Worm (Caenorhabditis elegans) whole organism, young adult: ENCODE data around the gene clec-122.

Source experiments
- B0336.3 ChIP-seq: fragments of 200-800 bp; sonication (Bioruptor generic); IDR thresholded peaks from 2 replicates; pipeline ENCODE4 v1.3.6; 2022; ENCODE audit warnings: missing genetic modification characterization, missing compliant biosample characterization
- F33H1.4 ChIP-seq: fragments of 200-800 bp; sonication (Bioruptor generic); IDR thresholded peaks from 2 replicates; pipeline ENCODE4 v1.3.6; 2022; ENCODE audit warnings: missing genetic modification reagents, missing genetic modification characterization, missing compliant biosample characterization
- F49E8.2 ChIP-seq: sonication (generic microtip); optimal IDR thresholded peaks from 3 replicates; lab custom pipeline; 2017; ENCODE audit warnings: missing genetic modification characterization, mild to moderate bottlenecking, missing compliant biosample characterization, antibody characterized with exemption, moderate library complexity; ENCODE audit not compliant: insufficient read depth
- dpl-1 ChIP-seq: fragments of 150-350 bp; optimal IDR thresholded peaks from 2 replicates; lab custom pipeline; 2014; ENCODE audit warnings: missing biosample characterization, missing genetic modification reagents, missing genetic modification characterization
- egrh-3 ChIP-seq: fragments of 200-800 bp; sonication (Bioruptor generic); IDR thresholded peaks from 2 replicates; pipeline ENCODE4 v1.3.6; 2022; ENCODE audit warnings: missing genetic modification reagents, missing genetic modification characterization, missing compliant biosample characterization
- ets-4 ChIP-seq: fragments of 200-800 bp; sonication (Bioruptor generic); optimal IDR thresholded peaks from 2 replicates; lab custom pipeline; 2018; ENCODE audit warnings: mild to moderate bottlenecking, missing genetic modification characterization, missing compliant biosample characterization
- hmg-1.2 ChIP-seq: fragments of 200-800 bp; sonication (Bioruptor generic); IDR thresholded peaks from 2 replicates; pipeline ENCODE4 v1.3.6; 2022; ENCODE audit warnings: missing genetic modification reagents, missing genetic modification characterization, missing compliant biosample characterization
- nfya-1 ChIP-seq: sonication (generic microtip); optimal IDR thresholded peaks from 2 replicates; lab custom pipeline; 2017; ENCODE audit warnings: antibody characterized with exemption, missing compliant biosample characterization, missing genetic modification characterization, borderline replicate concordance; ENCODE audit not compliant: insufficient read depth
- pha-4 ChIP-seq: fragments of 150-350 bp; sonication (generic microtip); optimal IDR thresholded peaks from 2 replicates; lab custom pipeline; 2014; ENCODE audit warnings: missing biosample characterization, missing genetic modification reagents, missing genetic modification characterization
- snpc-1.1 ChIP-seq: sonication (generic microtip); optimal IDR thresholded peaks from 2 replicates; lab custom pipeline; 2017; ENCODE audit warnings: missing genetic modification characterization, mild to moderate bottlenecking, missing compliant biosample characterization, antibody characterized with exemption, moderate library complexity, missing genotype, missing genetic modification reagents; ENCODE audit not compliant: insufficient read depth
- snpc-1.3 ChIP-seq: sonication (generic microtip); optimal IDR thresholded peaks from 2 replicates; lab custom pipeline; 2017; ENCODE audit warnings: missing genetic modification characterization, mild to moderate bottlenecking, missing compliant biosample characterization, antibody characterized with exemption, moderate library complexity, missing genotype, missing genetic modification reagents; ENCODE audit not compliant: insufficient read depth
- snpc-3.4 ChIP-seq: sonication (generic microtip); optimal IDR thresholded peaks from 2 replicates; lab custom pipeline; 2017; ENCODE audit warnings: missing genetic modification characterization, mild to moderate bottlenecking, missing compliant biosample characterization, antibody characterized with exemption, moderate library complexity, missing genotype, missing genetic modification reagents
- snpc-4 ChIP-seq, 5 experiments: fragments of 150-350 bp in 1 of 5; sonication (generic microtip) in 4 of 5; optimal IDR thresholded peaks; 2 replicates each; lab custom pipeline; 2014 to 2018; ENCODE audit warnings: missing genetic modification characterization in 5 of 5, missing biosample characterization in 3 of 5, antibody characterized with exemption in 2 of 5, mild to moderate bottlenecking in 2 of 5, missing compliant biosample characterization in 2 of 5, missing genotype in 2 of 5, moderate library complexity in 2 of 5, missing genetic modification reagents in 1 of 5

DNA sequence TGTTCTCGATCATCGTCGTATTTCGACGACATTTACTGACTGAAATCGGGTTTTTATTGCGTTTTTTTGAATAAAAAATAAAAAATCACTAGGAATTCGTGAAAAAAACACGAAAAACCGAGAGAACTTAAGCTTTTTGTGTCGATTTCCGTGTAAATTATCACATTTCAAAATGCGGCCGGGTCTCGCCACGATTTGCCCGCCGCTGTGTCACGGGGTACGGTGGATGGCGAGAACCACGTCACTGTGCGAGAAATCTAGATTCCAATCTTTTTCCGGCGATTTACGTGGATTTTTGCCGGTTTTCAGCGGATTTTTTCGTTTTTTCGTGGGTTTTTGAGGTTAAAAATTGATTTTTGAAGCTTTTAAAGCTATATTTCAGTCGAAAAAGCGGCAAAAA lies 28.9 kb upstream of the clec-122 start, which contains the start of gene Y25C1A.8:
- no peak for TF ChIP-seq snpc-1.1 (tag; lab: Kevin White, UChicago)
- TF ChIP-seq pha-4 (tag; lab: Kevin White, UChicago): peak; percentile 24
- TF ChIP-seq egrh-3 (GFP tag; lab: Robert Waterston, UW): no peak
- TF ChIP-seq snpc-3.4 (tag; lab: Kevin White, UChicago): peak; percentile 59
- peak; percentile 37 for TF ChIP-seq dpl-1 (GFP tag; lab: Kevin White, UChicago)
- peak; percentile 100 for TF ChIP-seq F33H1.4 (GFP tag; lab: Robert Waterston, UW)
- peak; percentile 78 for TF ChIP-seq ets-4 (GFP tag; lab: Kevin White, UChicago)
- TF ChIP-seq nfya-1: no peak
- TF ChIP-seq B0336.3 (GFP tag; lab: Robert Waterston, UW): peak; percentile 96
- peak; percentile 75 for TF ChIP-seq hmg-1.2 (GFP tag; lab: Robert Waterston, UW)
- TF ChIP-seq snpc-4 (GFP tag; optimal IDR thresholded peaks at IDR 0.05; lab: Kevin White, UChicago): peak; percentile 63
- peak in 3 of 4 experiments; percentile 71 to 73 (median 73) for TF ChIP-seq snpc-4 (tag; optimal IDR thresholded peaks at IDR 0.05; lab: Kevin White, UChicago)
- TF ChIP-seq F49E8.2: peak; percentile 70
- TF ChIP-seq snpc-1.3 (tag; lab: Kevin White, UChicago): peak; percentile 51
